Fruit fly (Drosophila melanogaster) whole organism, embryonic: ENCODE measurements around the gene TwdlW.
A peak's percentile ranks its signal among the peaks of the same experiment; 100 is the strongest.

ENCODE experiments used
- ATbp ChIP-seq: fragments of 200-800 bp; sonication (Bioruptor generic); optimal IDR thresholded peaks from 2 replicates; lab custom pipeline; 2017; ENCODE audit warnings: missing biosample characterization, mild to moderate bottlenecking, missing genetic modification characterization, missing genetic modification reagents
- CG10462 ChIP-seq: fragments of 200-800 bp; sonication (Bioruptor generic); optimal IDR thresholded peaks from 2 replicates; lab custom pipeline; 2016; ENCODE audit warnings: missing biosample characterization, missing genetic modification characterization
- CG10565 ChIP-seq: fragments of 200-800 bp; sonication (Bioruptor generic); optimal IDR thresholded peaks from 3 replicates; lab custom pipeline; 2016; ENCODE audit warnings: missing biosample characterization, mild to moderate bottlenecking, missing genetic modification characterization
- CG11504 ChIP-seq: fragments of 200-800 bp; sonication (Bioruptor generic); optimal IDR thresholded peaks from 3 replicates; lab custom pipeline; 2019; ENCODE audit warnings: missing biosample characterization, mild to moderate bottlenecking, missing genetic modification characterization, moderate library complexity
- CG13424 ChIP-seq: fragments of 200-800 bp; sonication (Bioruptor generic); optimal IDR thresholded peaks from 2 replicates; lab custom pipeline; 2019; ENCODE audit warnings: missing biosample characterization, mild to moderate bottlenecking, missing genetic modification characterization, moderate library complexity
- CG14667 ChIP-seq: fragments of 200-800 bp; sonication (Bioruptor generic); IDR thresholded peaks from 2 replicates; pipeline ENCODE4 v1.3.6; 2022; ENCODE audit warnings: missing biosample characterization, missing genetic modification characterization
- CG16813 ChIP-seq: fragments of 200-800 bp; sonication (Bioruptor generic); IDR thresholded peaks from 3 replicates; pipeline ENCODE4 v1.3.6; 2022; ENCODE audit warnings: missing biosample characterization, missing genetic modification characterization; ENCODE audit not compliant: partially characterized antibody
- CG17359 ChIP-seq: fragments of 200-800 bp; sonication (Bioruptor generic); optimal IDR thresholded peaks from 3 replicates; lab custom pipeline; 2018; ENCODE audit warnings: missing biosample characterization, mild to moderate bottlenecking, missing genetic modification characterization, moderate library complexity
- CG2202 ChIP-seq: fragments of 200-800 bp; sonication (Bioruptor generic); optimal IDR thresholded peaks from 2 replicates; lab custom pipeline; 2018; ENCODE audit warnings: missing biosample characterization, mild to moderate bottlenecking, missing genetic modification characterization
- CG3281 ChIP-seq: fragments of 200-800 bp; sonication (Bioruptor generic); optimal IDR thresholded peaks from 3 replicates; lab custom pipeline; 2017; ENCODE audit warnings: missing biosample characterization, mild to moderate bottlenecking, missing genetic modification characterization
- CG4424 ChIP-seq: fragments of 200-800 bp; sonication (Bioruptor generic); optimal IDR thresholded peaks from 3 replicates; lab custom pipeline; 2016; ENCODE audit warnings: missing biosample characterization, missing genetic modification characterization
- CG6272 ChIP-seq: fragments of 200-800 bp; sonication (Bioruptor generic); IDR thresholded peaks from 2 replicates; pipeline ENCODE4 v1.3.6; 2022; ENCODE audit warnings: missing biosample characterization, missing genetic modification characterization
- CG6791 ChIP-seq: fragments of 200-800 bp; sonication (Bioruptor generic); IDR thresholded peaks from 3 replicates; pipeline ENCODE4 v1.3.6; 2022; ENCODE audit warnings: missing biosample characterization, missing genetic modification characterization; ENCODE audit not compliant: partially characterized antibody
- CHES-1-like ChIP-seq: fragments of 200-800 bp; sonication (Bioruptor generic); optimal IDR thresholded peaks from 2 replicates; lab custom pipeline; 2016; ENCODE audit warnings: missing biosample characterization, missing genetic modification characterization
- CrebB ChIP-seq: fragments of 200-800 bp; sonication (Bioruptor generic); optimal IDR thresholded peaks from 3 replicates; lab custom pipeline; 2018; ENCODE audit warnings: missing biosample characterization, mild to moderate bottlenecking, missing genetic modification characterization
- Gug ChIP-seq: fragments of 200-800 bp; sonication (Bioruptor generic); IDR thresholded peaks from 4 replicates; pipeline ENCODE4 v1.3.6; 2022; ENCODE audit warnings: missing biosample characterization, missing genetic modification characterization
- HLH54F ChIP-seq: fragments of 200-800 bp; sonication (Bioruptor generic); optimal IDR thresholded peaks from 3 replicates; lab custom pipeline; 2016; ENCODE audit warnings: missing biosample characterization, missing genetic modification characterization
- Kr ChIP-seq: fragments of 200-800 bp; sonication (Bioruptor generic); optimal IDR thresholded peaks from 2 replicates; lab custom pipeline; 2017; ENCODE audit warnings: missing biosample characterization, mild to moderate bottlenecking, missing genetic modification characterization
- Mrtf ChIP-seq: fragments of 200-800 bp; sonication (Bioruptor generic); IDR thresholded peaks from 3 replicates; pipeline ENCODE4 v1.3.6; 2022; ENCODE audit warnings: missing biosample characterization, missing genetic modification characterization
- NfI ChIP-seq: fragments of 200-800 bp; sonication (Bioruptor generic); optimal IDR thresholded peaks from 3 replicates; lab custom pipeline; 2018; ENCODE audit warnings: missing biosample characterization, mild to moderate bottlenecking, missing genetic modification characterization, moderate library complexity
- Optix ChIP-seq: fragments of 200-800 bp; sonication (Bioruptor generic); IDR thresholded peaks from 3 replicates; pipeline ENCODE4 v1.3.6; 2022; ENCODE audit warnings: missing biosample characterization, missing genetic modification characterization
- PHDP ChIP-seq: fragments of 200-800 bp; sonication (Bioruptor generic); optimal IDR thresholded peaks from 3 replicates; lab custom pipeline; 2018; ENCODE audit warnings: missing biosample characterization, mild to moderate bottlenecking, missing genetic modification characterization, moderate library complexity
- Sin3A ChIP-seq: fragments of >200 bp; optimal IDR thresholded peaks from 2 replicates; lab custom pipeline; 2018
- Sox100B ChIP-seq: fragments of 200-800 bp; sonication (Bioruptor generic); optimal IDR thresholded peaks from 3 replicates; lab custom pipeline; 2018; ENCODE audit warnings: missing biosample characterization, mild to moderate bottlenecking, missing genetic modification characterization
- Trl ChIP-seq, 3 experiments: fragments of >200 bp in 2 of 3; fragments of 200-800 bp in 1 of 3; sonication (Bioruptor generic) in 1 of 3; optimal IDR thresholded peaks; 2 replicates in 1 of 3; 3 replicates in 2 of 3; lab custom pipeline; 2016 to 2017; ENCODE audit warnings: missing biosample characterization in 1 of 3, missing genetic modification characterization in 1 of 3
- ato ChIP-seq: fragments of 200-800 bp; sonication (Bioruptor generic); IDR thresholded peaks from 2 replicates; pipeline ENCODE4 v1.3.6; 2022; ENCODE audit warnings: missing biosample characterization, missing genetic modification characterization; ENCODE audit not compliant: partially characterized antibody
- bowl ChIP-seq: fragments of 200-800 bp; sonication (Bioruptor generic); IDR thresholded peaks from 2 replicates; pipeline ENCODE4 v1.3.6; 2022; ENCODE audit warnings: missing biosample characterization, missing genetic modification characterization
- br ChIP-seq: fragments of >200 bp; optimal IDR thresholded peaks from 2 replicates; lab custom pipeline; 2017
- croc ChIP-seq: fragments of 200-800 bp; sonication (Bioruptor generic); conservative IDR thresholded peaks from 3 replicates; pipeline ENCODE4 v1.3.6; 2022; ENCODE audit warnings: missing biosample characterization, missing genetic modification characterization
- dm ChIP-seq: fragments of 200-800 bp; sonication (Bioruptor generic); optimal IDR thresholded peaks from 3 replicates; lab custom pipeline; 2016; ENCODE audit warnings: missing biosample characterization, missing genetic modification characterization
- gsb-n ChIP-seq: fragments of 200-800 bp; sonication (Bioruptor generic); optimal IDR thresholded peaks from 3 replicates; lab custom pipeline; 2018; ENCODE audit warnings: missing biosample characterization, mild to moderate bottlenecking, missing genetic modification characterization
- hkb ChIP-seq, 2 experiments: fragments of 200-800 bp in 1 of 2; fragments of >200 bp in 1 of 2; sonication (Bioruptor generic) in 1 of 2; IDR thresholded peaks in 1 of 2; optimal IDR thresholded peaks in 1 of 2; 2 replicates each; pipeline versions ENCODE4 v1.3.6 to Lab custom; 2017 to 2022; ENCODE audit warnings: missing biosample characterization in 1 of 2, missing genetic modification characterization in 1 of 2
- jing ChIP-seq: fragments of 200-800 bp; sonication (Bioruptor generic); optimal IDR thresholded peaks from 2 replicates; lab custom pipeline; 2018; ENCODE audit warnings: missing biosample characterization, mild to moderate bottlenecking, missing genetic modification characterization
- knrl ChIP-seq: fragments of 200-800 bp; sonication (Bioruptor generic); IDR thresholded peaks from 3 replicates; pipeline ENCODE4 v1.3.6; 2022; ENCODE audit warnings: missing biosample characterization, missing genetic modification characterization; ENCODE audit not compliant: partially characterized antibody
- otp ChIP-seq: fragments of 200-800 bp; sonication (Bioruptor generic); IDR thresholded peaks from 3 replicates; pipeline ENCODE4, ENCODE4 v1.3.6; 2022; ENCODE audit warnings: missing biosample characterization, missing genetic modification characterization
- salm ChIP-seq: fragments of 200-800 bp; sonication (Bioruptor generic); optimal IDR thresholded peaks from 2 replicates; lab custom pipeline; 2018; ENCODE audit warnings: missing biosample characterization, mild to moderate bottlenecking, missing genetic modification characterization
- sc ChIP-seq, 3 experiments: fragments of >200 bp in 2 of 3; fragments of 200-800 bp in 1 of 3; sonication (Bioruptor generic) in 1 of 3; optimal IDR thresholded peaks; 2 replicates in 2 of 3; 3 replicates in 1 of 3; lab custom pipeline; 2017; ENCODE audit warnings: mild to moderate bottlenecking in 1 of 3, missing biosample characterization in 1 of 3, missing genetic modification characterization in 1 of 3, missing genetic modification reagents in 1 of 3
- shn ChIP-seq: fragments of 200-800 bp; sonication (Bioruptor generic); optimal IDR thresholded peaks from 3 replicates; lab custom pipeline; 2016; ENCODE audit warnings: missing biosample characterization, missing genetic modification characterization
- slou ChIP-seq: fragments of 200-800 bp; sonication (Bioruptor generic); optimal IDR thresholded peaks from 3 replicates; lab custom pipeline; 2016; ENCODE audit warnings: missing biosample characterization, missing genetic modification characterization
- ssp ChIP-seq: fragments of 200-800 bp; sonication (Bioruptor generic); IDR thresholded peaks from 2 replicates; pipeline ENCODE4 v1.3.6; 2022; ENCODE audit warnings: missing biosample characterization, missing genetic modification characterization
- tgo ChIP-seq: fragments of 200-800 bp; sonication (Bioruptor generic); IDR thresholded peaks from 3 replicates; pipeline ENCODE4 v1.3.6; 2022; ENCODE audit warnings: missing biosample characterization, missing genetic modification characterization
- tin ChIP-seq: fragments of 200-800 bp; sonication (Bioruptor generic); optimal IDR thresholded peaks from 3 replicates; lab custom pipeline; 2016; ENCODE audit warnings: missing biosample characterization, missing genetic modification characterization
- tio ChIP-seq: fragments of 200-800 bp; sonication (Bioruptor generic); optimal IDR thresholded peaks from 2 replicates; lab custom pipeline; 2017; ENCODE audit warnings: missing biosample characterization, missing genetic modification characterization, inconsistent platforms
- tna ChIP-seq: fragments of 200-800 bp; sonication (Bioruptor generic); IDR thresholded peaks from 2 replicates; pipeline ENCODE4 v1.3.6; 2022; ENCODE audit warnings: missing biosample characterization, missing genetic modification characterization; ENCODE audit not compliant: partially characterized antibody
- toy ChIP-seq: fragments of 200-800 bp; sonication (Bioruptor generic); IDR thresholded peaks from 2 replicates; pipeline ENCODE4 v1.3.6; 2022; ENCODE audit warnings: missing biosample characterization, missing genetic modification characterization
- ttk ChIP-seq: fragments of 200-800 bp; sonication (Bioruptor generic); IDR thresholded peaks from 2 replicates; pipeline ENCODE4 v2.1.2; 2022; ENCODE audit warnings: missing biosample characterization, missing genetic modification characterization
- twi ChIP-seq: fragments of 200-800 bp; optimal IDR thresholded peaks from 2 replicates; lab custom pipeline; 2019; ENCODE audit warnings: missing biosample characterization, mild to moderate bottlenecking, missing genetic modification characterization, moderate library complexity
- vvl ChIP-seq: fragments of 200-800 bp; sonication (Bioruptor generic); IDR thresholded peaks from 2 replicates; pipeline ENCODE4 v1.3.6; 2022; ENCODE audit warnings: missing biosample characterization, missing genetic modification characterization

Gene TwdlW

dm6 chr3R:17151376-17152026 is 9.3 kb upstream of the TwdlW start, which contains the start of gene CG5292 (continued):
- TF ChIP-seq twi (tag; lab: Kevin White, UChicago): no peak
- TF ChIP-seq CG6791 (GFP tag; lab: Robert Waterston, UW): peak; percentile 77; the same call in 2 of the 3 replicates
- TF ChIP-seq vvl (GFP tag; lab: Robert Waterston, UW): peak; percentile 81
- no peak for TF ChIP-seq CG14667 (GFP tag; lab: Robert Waterston, UW)
- peak; percentile 19 for TF ChIP-seq CrebB (tag; lab: Kevin White, UChicago)
- peak; percentile 33 for TF ChIP-seq slou
- TF ChIP-seq ttk (GFP tag; lab: Robert Waterston, UW): peak; percentile 35
- TF ChIP-seq ssp (GFP tag; lab: Robert Waterston, UW): 0 out of 2 replicates have a peak, but pooled peaks have one; percentile 22
- no peak for TF ChIP-seq br (lab: Kevin White, UChicago)
- TF ChIP-seq Trl (optimal IDR thresholded peaks at IDR 0.05; lab: Kevin White, UChicago): no peak
- TF ChIP-seq Trl (GFP tag; optimal IDR thresholded peaks at IDR 0.05; lab: Kevin White, UChicago): peak; percentile 17
- no peak for TF ChIP-seq toy (GFP tag; lab: Robert Waterston, UW)
- TF ChIP-seq CG3281 (GFP tag; lab: Kevin White, UChicago): no peak
- no peak for TF ChIP-seq Mrtf
- TF ChIP-seq gsb-n (tag; lab: Kevin White, UChicago): peak; percentile 50
- 0 out of 2 replicates have a peak, but pooled peaks have one; percentile 9 for TF ChIP-seq tna (GFP tag; lab: Robert Waterston, UW)
- no peak for TF ChIP-seq PHDP (tag; lab: Kevin White, UChicago)
- no peak for TF ChIP-seq Sox100B (GFP tag; lab: Kevin White, UChicago)
- TF ChIP-seq CG17359: no peak
- no peak for TF ChIP-seq shn
- no peak for TF ChIP-seq jing (GFP tag; lab: Kevin White, UChicago)
- TF ChIP-seq CG4424 (GFP tag; lab: Kevin White, UChicago): peak; percentile 53
- TF ChIP-seq dm: peak; percentile 78
- TF ChIP-seq CG16813 (GFP tag; lab: Robert Waterston, UW): peak; percentile 45; the same call in 1 of the 3 replicates
- peak; percentile 55 for TF ChIP-seq NfI
- TF ChIP-seq bowl: no peak
- TF ChIP-seq Kr (GFP tag; lab: Kevin White, UChicago): no peak
- no peak for TF ChIP-seq salm (tag; lab: Kevin White, UChicago)
- no peak for TF ChIP-seq CG2202
- TF ChIP-seq hkb (optimal IDR thresholded peaks at IDR 0.05; lab: Kevin White, UChicago): no peak
- TF ChIP-seq hkb (GFP tag; IDR thresholded peaks at IDR 0.05; lab: Robert Waterston, UW): no peak; the same call in 1 of the 2 replicates
- TF ChIP-seq Gug (GFP tag; lab: Robert Waterston, UW): no peak
- TF ChIP-seq knrl (GFP tag; lab: Robert Waterston, UW): peak; percentile 35; the same call in 1 of the 3 replicates
- no peak for TF ChIP-seq HLH54F
- TF ChIP-seq CG13424 (tag; lab: Kevin White, UChicago): peak; percentile 66
- TF ChIP-seq Sin3A (lab: Kevin White, UChicago): peak; percentile 35
- TF ChIP-seq CG11504 (tag; lab: Kevin White, UChicago): peak; percentile 62
- peak; percentile 8 for TF ChIP-seq ATbp (GFP tag; lab: Kevin White, UChicago)
- no peak for TF ChIP-seq CG6272 (GFP tag; lab: Robert Waterston, UW)
- peak; percentile 48 for TF ChIP-seq tin (GFP tag; lab: Kevin White, UChicago)
- peak; percentile 27; the same call in 1 of the 3 replicates for TF ChIP-seq Optix
- TF ChIP-seq otp (GFP tag; lab: Robert Waterston, UW): no peak
- TF ChIP-seq CHES-1-like: no peak
- no peak for TF ChIP-seq CG10565 (GFP tag; lab: Kevin White, UChicago)
- TF ChIP-seq CG10462 (GFP tag; lab: Kevin White, UChicago): peak; percentile 15
- TF ChIP-seq croc (GFP tag; lab: Robert Waterston, UW): peak; percentile 40; the same call in 2 of the 3 replicates
- TF ChIP-seq tio: no peak
- TF ChIP-seq sc (optimal IDR thresholded peaks at IDR 0.05; lab: Kevin White, UChicago): no peak
- TF ChIP-seq sc (GFP tag; optimal IDR thresholded peaks at IDR 0.05; lab: Kevin White, UChicago): no peak
- TF ChIP-seq tgo (GFP tag; lab: Robert Waterston, UW): peak; percentile 52; the same call in 2 of the 3 replicates
- no peak for TF ChIP-seq ato
